Worm (Caenorhabditis elegans): ENCODE data around the gene ttr-35.

The ttr-35 gene

DNA sequence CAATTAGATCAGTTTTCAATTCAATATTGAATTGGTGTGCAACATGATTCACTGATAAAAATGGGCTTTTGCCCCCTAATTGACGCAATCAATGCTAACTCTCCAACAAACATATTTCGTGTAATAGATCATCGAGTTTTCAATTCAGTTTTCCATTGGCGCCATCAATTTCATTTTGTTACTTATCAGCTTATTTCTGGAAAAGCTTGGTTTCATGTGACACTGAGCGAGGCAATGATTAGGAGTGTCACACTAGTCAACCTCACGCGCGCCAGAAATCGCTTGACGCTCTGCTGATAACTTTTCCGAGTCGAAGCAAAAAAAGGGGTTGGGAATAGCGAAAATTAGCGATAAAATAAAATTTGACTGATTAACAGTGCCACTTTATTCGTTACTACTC lies 6.5 kb downstream of the ttr-35 start, which contains the start of gene ets-4:
TSS of gene ets-4 (plus strand) at position 347 of the 400 bp plus-strand sequence.
- TF ChIP-seq efl-1 (optimal IDR thresholded peaks at IDR 0.05) = no peak
- TF ChIP-seq efl-1 (GFP tag; optimal IDR thresholded peaks at IDR 0.05 in 1 of 2) = peak in 1 of 2 experiments; percentile 45
- no peak for TF ChIP-seq unc-86 (tag; optimal IDR thresholded peaks at IDR 0.05)
- peak in 1 of 2 experiments; percentile 29 for TF ChIP-seq lin-35 (GFP tag; optimal IDR thresholded peaks at IDR 0.05)
- no peak for TF ChIP-seq egl-13 (tag; optimal IDR thresholded peaks at IDR 0.05)
- peak; percentile 39 for TF ChIP-seq nhr-90 (tag; optimal IDR thresholded peaks at IDR 0.05; ENCODE audit: poor library complexity)
- peak; percentile 4 for TF ChIP-seq lin-14 (GFP tag; optimal IDR thresholded peaks at IDR 0.05)
- TF ChIP-seq jun-1 (tag; optimal IDR thresholded peaks at IDR 0.05) = peak; percentile 40
- peak; percentile 0 for TF ChIP-seq C16A3.4 (tag; optimal IDR thresholded peaks at IDR 0.05)
- TF ChIP-seq pqm-1 (tag; optimal IDR thresholded peaks at IDR 0.05) = peak; percentile 78
- TF ChIP-seq tlp-1 (tag; optimal IDR thresholded peaks at IDR 0.05) = peak; percentile 35
- peak; percentile 37 for TF ChIP-seq nhr-71 (tag; optimal IDR thresholded peaks at IDR 0.05)
- no peak for TF ChIP-seq fkh-10 (GFP tag; optimal IDR thresholded peaks at IDR 0.05)
- TF ChIP-seq F16B12.6 (tag; optimal IDR thresholded peaks at IDR 0.05) = no peak
- TF ChIP-seq mdl-1 (tag; optimal IDR thresholded peaks at IDR 0.05) = peak in 1 of 2 experiments; percentile 44
- peak; percentile 18 for TF ChIP-seq nhr-20 (tag; optimal IDR thresholded peaks at IDR 0.05)
- peak; percentile 97 for TF ChIP-seq elt-2 (tag; optimal IDR thresholded peaks at IDR 0.05)

ce11 chrX:6519473-6519872 lies 7.4 kb downstream of the ttr-35 start:
- TF ChIP-seq swsn-7 (tag; optimal IDR thresholded peaks at IDR 0.05) = no peak
- peak; percentile 14 for TF ChIP-seq nhr-71 (tag; optimal IDR thresholded peaks at IDR 0.05)
- no peak for TF ChIP-seq sox-4 (tag; optimal IDR thresholded peaks at IDR 0.05)
- TF ChIP-seq lin-39 (tag; optimal IDR thresholded peaks at IDR 0.05) = no peak
- TF ChIP-seq ztf-11 (tag; optimal IDR thresholded peaks at IDR 0.05) = no peak
- TF ChIP-seq zip-4 (GFP tag; optimal IDR thresholded peaks at IDR 0.05) = no peak
- TF ChIP-seq C34B4.2 (tag; optimal IDR thresholded peaks at IDR 0.05) = no peak
- no peak for TF ChIP-seq jun-1 (tag; optimal IDR thresholded peaks at IDR 0.05)
- TF ChIP-seq mab-9 (GFP tag; IDR thresholded peaks at IDR 0.05) = no peak
- TF ChIP-seq ceh-90 (tag; optimal IDR thresholded peaks at IDR 0.05) = no peak
- TF ChIP-seq ceh-63 (GFP tag; optimal IDR thresholded peaks at IDR 0.05) = no peak
- no peak for TF ChIP-seq sptf-1 (tag; optimal IDR thresholded peaks at IDR 0.05)
- no peak for TF ChIP-seq lin-35 (GFP tag; optimal IDR thresholded peaks at IDR 0.05)
- TF ChIP-seq nhr-237 (tag; optimal IDR thresholded peaks at IDR 0.05) = no peak
- no peak for TF ChIP-seq unc-98 (GFP tag; IDR thresholded peaks at IDR 0.05)
- TF ChIP-seq aly-2 (tag; optimal IDR thresholded peaks at IDR 0.05) = no peak
- no peak for TF ChIP-seq skn-1 (tag; optimal IDR thresholded peaks at IDR 0.05)
- TF ChIP-seq egl-27 (tag; optimal IDR thresholded peaks at IDR 0.05) = no peak
- TF ChIP-seq ces-1 (GFP tag; optimal IDR thresholded peaks at IDR 0.05) = no peak
- no peak for TF ChIP-seq unc-62 (GFP tag; optimal IDR thresholded peaks at IDR 0.05)
- no peak for TF ChIP-seq nhr-19 (GFP tag; conservative IDR thresholded peaks at IDR 0.05)
- no peak for TF ChIP-seq nhr-28 (tag; optimal IDR thresholded peaks at IDR 0.05)
- peak; percentile 8 for TF ChIP-seq elt-2 (tag; optimal IDR thresholded peaks at IDR 0.05)
- no peak for TF ChIP-seq pag-3 (tag; optimal IDR thresholded peaks at IDR 0.05; ENCODE audit: borderline replicate concordance, insufficient read depth)
- peak; percentile 33 for TF ChIP-seq nhr-20 (tag; optimal IDR thresholded peaks at IDR 0.05)

ce11 chrX:6519946-6520345 lies 7.9 kb downstream of the ttr-35 start:
- TF ChIP-seq blmp-1 (tag; optimal IDR thresholded peaks at IDR 0.05) = peak; percentile 98
- no peak for TF ChIP-seq zag-1 (tag; optimal IDR thresholded peaks at IDR 0.05)
- no peak for TF ChIP-seq mdl-1 (tag; optimal IDR thresholded peaks at IDR 0.05)
- no peak for TF ChIP-seq fkh-8 (tag; optimal IDR thresholded peaks at IDR 0.05)

Measured in whole organism, L1 larva.